Worm (Caenorhabditis elegans): ENCODE measurements around the gene C25D7.16.

The C25D7.16 gene

DNA sequence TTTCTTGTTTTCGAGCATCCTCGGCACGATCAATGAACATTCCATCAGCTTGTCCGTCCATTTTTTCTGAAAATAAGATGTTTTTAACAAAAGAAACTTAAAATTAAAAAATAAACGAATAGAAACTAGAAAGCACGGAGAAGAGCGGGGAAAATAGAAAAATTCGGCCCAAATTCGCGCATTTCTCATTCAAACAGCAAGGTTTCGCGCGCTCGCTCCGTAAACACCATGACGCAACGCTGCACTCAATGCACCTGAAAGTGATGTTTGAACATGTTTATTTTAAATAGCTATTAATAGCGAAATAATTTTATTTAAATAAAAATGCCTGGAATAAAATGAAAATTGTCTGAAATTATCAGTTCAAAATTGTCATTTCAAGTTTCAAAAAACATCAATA, 3.6 kb downstream of the C25D7.16 start, which contains the start of the genes mcm-3 and C25D7.15 (continued):
- TF ChIP-seq zim-3 (tag; optimal IDR thresholded peaks at IDR 0.05) (no peak), ztf-25 (GFP tag; IDR thresholded peaks at IDR 0.05) (no peak), nfya-2 (GFP tag; IDR thresholded peaks at IDR 0.05) (no peak), ets-4 (GFP tag; optimal IDR thresholded peaks at IDR 0.05) (no peak), attf-3 (GFP tag; conservative IDR thresholded peaks at IDR 0.05) (0 out of 2 replicates have a peak, but pooled peaks have one; percentile 42), dpl-1 (GFP tag; optimal IDR thresholded peaks at IDR 0.05) (peak; percentile 89), Y79H2A.3 (GFP tag; conservative IDR thresholded peaks at IDR 0.05) (no peak), ztf-28 (GFP tag; IDR thresholded peaks at IDR 0.05) (no peak), Y95B8A.8 (GFP tag; IDR thresholded peaks at IDR 0.05) (peak; percentile 61; the same call in 1 of the 2 replicates), aptf-3 (GFP tag; IDR thresholded peaks at IDR 0.05) (no peak), nhr-120 (GFP tag; IDR thresholded peaks at IDR 0.05) (no peak), dox-1 (GFP tag; IDR thresholded peaks at IDR 0.05) (peak; percentile 69; the same call in 1 of the 2 replicates), somi-1 (GFP tag; optimal IDR thresholded peaks at IDR 0.05) (no peak), cebp-2 (GFP tag; IDR thresholded peaks at IDR 0.05) (no peak)

DNA sequence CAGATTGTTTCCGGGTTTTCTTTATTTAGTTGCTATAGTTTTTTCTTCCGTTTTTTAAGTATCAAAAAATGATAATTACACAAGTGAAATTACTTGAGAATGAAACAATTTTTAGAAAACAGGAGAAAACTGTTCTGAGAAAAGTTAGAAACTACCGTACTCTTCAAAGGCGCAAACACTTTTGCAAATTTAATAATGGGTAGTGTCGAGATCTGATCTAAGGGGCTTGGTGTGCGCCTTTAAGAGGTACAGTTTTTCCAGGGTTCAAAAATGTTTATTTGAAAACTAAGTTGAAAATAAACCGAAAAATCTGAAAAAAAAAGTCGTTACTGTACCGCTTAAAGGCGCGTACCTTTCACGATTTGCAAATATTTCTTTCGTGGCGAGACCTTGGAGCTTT, 4.6 kb downstream of the C25D7.16 start:
- TF ChIP-seq rec-8 (tag; optimal IDR thresholded peaks at IDR 0.05) (no peak), lsl-1 (GFP tag; optimal IDR thresholded peaks at IDR 0.05) (peak; percentile 77), hlh-26 (GFP tag; conservative IDR thresholded peaks at IDR 0.05) (no peak), B0019.2 (GFP tag; conservative IDR thresholded peaks at IDR 0.05) (no peak), F33H1.4 (GFP tag; IDR thresholded peaks at IDR 0.05) (peak; percentile 55; the same call in 1 of the 2 replicates), hmg-1.2 (GFP tag; IDR thresholded peaks at IDR 0.05) (no peak)

DNA sequence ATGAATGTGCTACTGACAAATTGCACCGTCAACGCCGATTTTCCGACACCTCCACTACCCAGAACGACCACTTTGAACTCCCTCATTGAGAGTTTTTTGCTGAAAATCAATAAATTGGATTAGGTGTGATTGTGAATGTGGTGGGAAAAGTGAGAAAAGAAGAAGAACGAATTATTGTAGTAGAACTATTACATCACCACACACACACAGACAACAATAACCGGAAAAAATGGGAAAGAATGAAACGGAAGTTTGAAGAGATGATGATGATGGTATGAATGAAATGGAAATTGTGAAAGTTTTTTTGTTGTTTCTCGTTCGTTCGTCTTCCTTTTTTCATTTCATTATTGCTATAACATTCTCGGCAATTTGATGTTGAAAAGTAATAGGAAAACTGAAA, 8.0 kb downstream of the C25D7.16 start, which contains the start of gene rap-2:
Gene rap-2, minus strand, starts transcription at position 101 of the 400 bp plus-strand sequence.
- TF ChIP-seq pbrm-1 (GFP tag; IDR thresholded peaks at IDR 0.05) (no peak), mxl-1 (tag; optimal IDR thresholded peaks at IDR 0.05) (no peak), ekl-4 (GFP tag; IDR thresholded peaks at IDR 0.05) (no peak), lag-1 (GFP tag; IDR thresholded peaks at IDR 0.05) (no peak), F37B4.10 (GFP tag; IDR thresholded peaks at IDR 0.05) (no peak), attf-5 (GFP tag; optimal IDR thresholded peaks at IDR 0.05) (no peak), C06A6.2 (GFP tag; conservative IDR thresholded peaks at IDR 0.05) (no peak), hlh-12 (tag; optimal IDR thresholded peaks at IDR 0.05) (no peak), attf-3 (GFP tag; conservative IDR thresholded peaks at IDR 0.05) (no peak), egrh-3 (GFP tag; IDR thresholded peaks at IDR 0.05) (no peak)

- TF ChIP-seq egrh-3 (GFP tag; IDR thresholded peaks at IDR 0.05) (0 out of 2 replicates have a peak, but pooled peaks have one; percentile 11), zfh-2 (GFP tag; conservative IDR thresholded peaks at IDR 0.05) (peak; percentile 89), ZK185.1 (tag; optimal IDR thresholded peaks at IDR 0.05; ENCODE audit: poor library complexity, severe bottlenecking) (no peak), ztf-18 (tag; optimal IDR thresholded peaks at IDR 0.05) (peak; percentile 84), madf-3 (GFP tag; IDR thresholded peaks at IDR 0.05) (no peak; the same call in 1 of the 2 replicates), cebp-1 (GFP tag; IDR thresholded peaks at IDR 0.05) (no peak), cebp-1 (tag; optimal IDR thresholded peaks at IDR 0.05) (peak; percentile 22), dox-1 (GFP tag; IDR thresholded peaks at IDR 0.05) (peak; percentile 62), rcor-1 (GFP tag; IDR thresholded peaks at IDR 0.05) (no peak), mcd-1 (GFP tag; IDR thresholded peaks at IDR 0.05) (peak; percentile 42; the same call in 1 of the 2 replicates)
These were observed 9.2 kb downstream of the C25D7.16 start, which contains the start of gene C25D7.9 for ce11 chrV:15065068-15065744. TSS of gene C25D7.9 (plus strand) at chrV:15065135.

Measured in whole organism, young adult.